Fruit fly (Drosophila melanogaster) whole organism, embryonic: ENCODE measurements around the gene CG6431.
A peak's percentile ranks its signal among the peaks of the same experiment; 100 is the strongest.

Source experiments
- ATbp ChIP-seq: fragments of 200-800 bp; sonication (Bioruptor generic); optimal IDR thresholded peaks from 2 replicates; lab custom pipeline; 2017; ENCODE audit warnings: missing biosample characterization, mild to moderate bottlenecking, missing genetic modification characterization, missing genetic modification reagents
- CG10274 ChIP-seq: fragments of 200-800 bp; sonication (Bioruptor generic); optimal IDR thresholded peaks from 3 replicates; lab custom pipeline; 2017; ENCODE audit warnings: missing biosample characterization, mild to moderate bottlenecking, missing genetic modification characterization
- CG10321 ChIP-seq: fragments of 200-800 bp; sonication (Bioruptor generic); IDR thresholded peaks from 2 replicates; pipeline ENCODE4 v1.3.6; 2022; ENCODE audit warnings: missing biosample characterization, missing genetic modification characterization
- CG11247 ChIP-seq: fragments of 200-800 bp; sonication (Bioruptor generic); IDR thresholded peaks from 2 replicates; pipeline ENCODE4 v1.3.6; 2022; ENCODE audit warnings: missing biosample characterization, missing genetic modification characterization
- CG11504 ChIP-seq: fragments of 200-800 bp; sonication (Bioruptor generic); optimal IDR thresholded peaks from 3 replicates; lab custom pipeline; 2019; ENCODE audit warnings: missing biosample characterization, mild to moderate bottlenecking, missing genetic modification characterization, moderate library complexity
- CG12104 ChIP-seq: fragments of 200-800 bp; sonication (Bioruptor generic); optimal IDR thresholded peaks from 3 replicates; lab custom pipeline; 2016; ENCODE audit warnings: missing biosample characterization, missing genetic modification characterization
- CG12155 ChIP-seq: fragments of 200-800 bp; sonication (Bioruptor generic); optimal IDR thresholded peaks from 3 replicates; lab custom pipeline; 2016; ENCODE audit warnings: missing biosample characterization, missing genetic modification characterization
- CG12391 ChIP-seq: fragments of 200-800 bp; sonication (Bioruptor generic); optimal IDR thresholded peaks from 3 replicates; lab custom pipeline; 2018; ENCODE audit warnings: missing biosample characterization, mild to moderate bottlenecking, missing genetic modification characterization, moderate library complexity
- CG14710 ChIP-seq: fragments of 200-800 bp; sonication (Bioruptor generic); optimal IDR thresholded peaks from 3 replicates; lab custom pipeline; 2019; ENCODE audit warnings: missing biosample characterization, mild to moderate bottlenecking, missing genetic modification characterization, moderate library complexity
- CG17359 ChIP-seq: fragments of 200-800 bp; sonication (Bioruptor generic); optimal IDR thresholded peaks from 3 replicates; lab custom pipeline; 2018; ENCODE audit warnings: missing biosample characterization, mild to moderate bottlenecking, missing genetic modification characterization, moderate library complexity
- CG18011 ChIP-seq: fragments of 200-800 bp; sonication (Bioruptor generic); optimal IDR thresholded peaks from 2 replicates; lab custom pipeline; 2017; ENCODE audit warnings: missing biosample characterization, missing genetic modification characterization, mild to moderate bottlenecking, moderate library complexity, missing genotype
- CG18599 ChIP-seq: fragments of 200-800 bp; sonication (Bioruptor generic); optimal IDR thresholded peaks from 3 replicates; lab custom pipeline; 2017; ENCODE audit warnings: missing biosample characterization, missing genetic modification characterization, mild to moderate bottlenecking, moderate library complexity, missing genetic modification reagents
- CG2712 ChIP-seq: fragments of 200-800 bp; optimal IDR thresholded peaks from 3 replicates; lab custom pipeline; 2019; ENCODE audit warnings: missing biosample characterization, mild to moderate bottlenecking, missing genetic modification characterization, moderate library complexity
- CG30403 ChIP-seq: fragments of 200-800 bp; sonication (Bioruptor generic); optimal IDR thresholded peaks from 3 replicates; lab custom pipeline; 2016; ENCODE audit warnings: missing biosample characterization, missing genetic modification characterization
- CG31365 ChIP-seq: fragments of 200-800 bp; sonication (Bioruptor generic); optimal IDR thresholded peaks from 2 replicates; lab custom pipeline; 2018; ENCODE audit warnings: missing biosample characterization, mild to moderate bottlenecking, missing genetic modification characterization
- CG34376 ChIP-seq: fragments of 200-800 bp; sonication (Bioruptor generic); optimal IDR thresholded peaks from 2 replicates; lab custom pipeline; 2018; ENCODE audit warnings: missing biosample characterization, mild to moderate bottlenecking, missing genetic modification characterization
- CG43689 ChIP-seq: fragments of 200-800 bp; sonication (Bioruptor generic); IDR thresholded peaks from 2 replicates; pipeline ENCODE4 v1.3.6; 2022; ENCODE audit warnings: missing biosample characterization, missing genetic modification characterization
- CG7556 ChIP-seq: fragments of 200-800 bp; sonication (Bioruptor generic); optimal IDR thresholded peaks from 2 replicates; lab custom pipeline; 2017; ENCODE audit warnings: missing biosample characterization, mild to moderate bottlenecking, missing genetic modification characterization
- CG7987 ChIP-seq: fragments of 200-800 bp; sonication (Bioruptor generic); optimal IDR thresholded peaks from 2 replicates; lab custom pipeline; 2018; ENCODE audit warnings: missing biosample characterization, mild to moderate bottlenecking, missing genetic modification characterization, moderate library complexity
- Dad ChIP-seq: fragments of 200-800 bp; sonication (Bioruptor generic); optimal IDR thresholded peaks from 3 replicates; lab custom pipeline; 2016; ENCODE audit warnings: missing biosample characterization, missing genetic modification characterization
- Dip2 ChIP-seq: fragments of 200-800 bp; sonication (Bioruptor generic); IDR thresholded peaks from 2 replicates; pipeline ENCODE4 v1.3.6; 2022; ENCODE audit warnings: missing biosample characterization, missing genetic modification characterization
- Doc2 ChIP-seq: fragments of 200-800 bp; sonication (Bioruptor generic); IDR thresholded peaks from 2 replicates; pipeline ENCODE4 v1.3.6; 2022; ENCODE audit warnings: missing biosample characterization, missing genetic modification characterization
- Dref ChIP-seq: fragments of 200-800 bp; sonication (Bioruptor generic); IDR thresholded peaks from 2 replicates; pipeline ENCODE4 v1.3.6; 2022; ENCODE audit warnings: missing biosample characterization, missing genetic modification characterization
- E2f1 ChIP-seq: fragments of 200-800 bp; sonication (Bioruptor generic); IDR thresholded peaks from 2 replicates; pipeline ENCODE4 v1.3.6; 2022; ENCODE audit warnings: missing biosample characterization, missing genetic modification characterization
- HLH54F ChIP-seq: fragments of 200-800 bp; sonication (Bioruptor generic); optimal IDR thresholded peaks from 3 replicates; lab custom pipeline; 2016; ENCODE audit warnings: missing biosample characterization, missing genetic modification characterization
- Hey ChIP-seq: fragments of 200-800 bp; sonication (Bioruptor generic); optimal IDR thresholded peaks from 3 replicates; lab custom pipeline; 2018; ENCODE audit warnings: missing biosample characterization, mild to moderate bottlenecking, missing genetic modification characterization
- Neu2 ChIP-seq: fragments of 200-800 bp; sonication (Bioruptor generic); optimal IDR thresholded peaks from 3 replicates; lab custom pipeline; 2016; ENCODE audit warnings: missing biosample characterization, missing genetic modification characterization, borderline replicate concordance
- Oaz ChIP-seq: fragments of 200-800 bp; sonication (Bioruptor generic); IDR thresholded peaks from 2 replicates; pipeline ENCODE4 v1.3.6; 2022; ENCODE audit warnings: missing biosample characterization, missing genetic modification characterization
- PHDP ChIP-seq: fragments of 200-800 bp; sonication (Bioruptor generic); optimal IDR thresholded peaks from 3 replicates; lab custom pipeline; 2018; ENCODE audit warnings: missing biosample characterization, mild to moderate bottlenecking, missing genetic modification characterization, moderate library complexity
- Stat92E ChIP-seq, 3 experiments: fragments of >200 bp in 2 of 3; fragments of 200-800 bp in 1 of 3; sonication (Bioruptor generic) in 1 of 3; optimal IDR thresholded peaks; 2 replicates each; lab custom pipeline; 2017 to 2019; ENCODE audit warnings: missing biosample characterization in 3 of 3, missing genetic modification characterization in 3 of 3, mild to moderate bottlenecking in 1 of 3, moderate library complexity in 1 of 3
- aop ChIP-seq: fragments of 200-800 bp; sonication (Bioruptor generic); IDR thresholded peaks from 2 replicates; pipeline ENCODE4 v1.3.6; 2022; ENCODE audit warnings: missing biosample characterization, missing genetic modification characterization
- chm ChIP-seq: fragments of 200-800 bp; sonication (Bioruptor generic); IDR thresholded peaks from 2 replicates; pipeline ENCODE4 v1.3.6; 2022; ENCODE audit warnings: missing biosample characterization, missing genetic modification characterization
- chn ChIP-seq: fragments of 200-800 bp; sonication (Bioruptor generic); optimal IDR thresholded peaks from 2 replicates; lab custom pipeline; 2016; ENCODE audit warnings: missing biosample characterization, missing genetic modification characterization
- da ChIP-seq: fragments of 200-800 bp; sonication (Bioruptor generic); optimal IDR thresholded peaks from 2 replicates; lab custom pipeline; 2016; ENCODE audit warnings: missing biosample characterization, missing genetic modification characterization
- dimm ChIP-seq: fragments of 200-800 bp; sonication (Bioruptor generic); IDR thresholded peaks from 2 replicates; pipeline ENCODE4 v1.3.6; 2022; ENCODE audit warnings: missing biosample characterization, missing genetic modification characterization
- fd64A ChIP-seq: fragments of 200-800 bp; sonication (Bioruptor generic); optimal IDR thresholded peaks from 3 replicates; lab custom pipeline; 2018; ENCODE audit warnings: missing biosample characterization, mild to moderate bottlenecking, missing genetic modification characterization
- fru ChIP-seq: fragments of >200 bp; optimal IDR thresholded peaks from 2 replicates; lab custom pipeline; 2017
- gce ChIP-seq: fragments of 200-800 bp; sonication (Bioruptor generic); IDR thresholded peaks from 3 replicates; pipeline ENCODE4 v1.3.6; 2022; ENCODE audit warnings: missing biosample characterization, missing genetic modification characterization
- lola ChIP-seq, 3 experiments: fragments of >200 bp in 2 of 3; fragments of 200-800 bp in 1 of 3; sonication (Bioruptor generic) in 1 of 3; optimal IDR thresholded peaks; 2 replicates each; lab custom pipeline; 2017 to 2019; ENCODE audit warnings: missing biosample characterization in 3 of 3, missing genetic modification characterization in 3 of 3, mild to moderate bottlenecking in 1 of 3, moderate library complexity in 1 of 3
- mam ChIP-seq: fragments of 200-800 bp; sonication (Bioruptor generic); optimal IDR thresholded peaks from 3 replicates; lab custom pipeline; 2016; ENCODE audit warnings: missing biosample characterization, missing genetic modification characterization
- nau ChIP-seq: fragments of 200-800 bp; sonication (Bioruptor generic); optimal IDR thresholded peaks from 3 replicates; lab custom pipeline; 2017; ENCODE audit warnings: missing biosample characterization, mild to moderate bottlenecking, missing genetic modification characterization, missing genetic modification reagents
- p53 ChIP-seq: fragments of 200-800 bp; sonication (Bioruptor generic); optimal IDR thresholded peaks from 2 replicates; lab custom pipeline; 2016; ENCODE audit warnings: missing biosample characterization, missing genetic modification characterization
- peb ChIP-seq: fragments of 200-800 bp; sonication (Bioruptor generic); IDR thresholded peaks from 2 replicates; pipeline ENCODE4 v1.3.6; 2022; ENCODE audit warnings: missing biosample characterization, missing genetic modification characterization
- seq ChIP-seq: fragments of 200-800 bp; sonication (Bioruptor generic); IDR thresholded peaks from 2 replicates; pipeline ENCODE4 v1.3.6; 2022; ENCODE audit warnings: missing biosample characterization, missing genetic modification characterization
- so ChIP-seq: fragments of 200-800 bp; sonication (Bioruptor generic); IDR thresholded peaks from 3 replicates; pipeline ENCODE4 v1.3.6; 2022; ENCODE audit warnings: missing biosample characterization, missing genetic modification characterization
- sob ChIP-seq: fragments of 200-800 bp; sonication (Bioruptor generic); IDR thresholded peaks from 2 replicates; pipeline ENCODE4 v1.3.6; 2022; ENCODE audit warnings: missing biosample characterization, missing genetic modification characterization
- stc ChIP-seq: fragments of 200-800 bp; sonication (Bioruptor generic); IDR thresholded peaks from 2 replicates; pipeline ENCODE4 v1.3.6; 2022; ENCODE audit warnings: missing biosample characterization, missing genetic modification characterization
- tgo ChIP-seq: fragments of 200-800 bp; sonication (Bioruptor generic); IDR thresholded peaks from 3 replicates; pipeline ENCODE4 v1.3.6; 2022; ENCODE audit warnings: missing biosample characterization, missing genetic modification characterization
- tio ChIP-seq: fragments of 200-800 bp; sonication (Bioruptor generic); optimal IDR thresholded peaks from 2 replicates; lab custom pipeline; 2017; ENCODE audit warnings: missing biosample characterization, missing genetic modification characterization, inconsistent platforms
- toy ChIP-seq: fragments of 200-800 bp; sonication (Bioruptor generic); IDR thresholded peaks from 2 replicates; pipeline ENCODE4 v1.3.6; 2022; ENCODE audit warnings: missing biosample characterization, missing genetic modification characterization

Gene CG6431

DNA sequence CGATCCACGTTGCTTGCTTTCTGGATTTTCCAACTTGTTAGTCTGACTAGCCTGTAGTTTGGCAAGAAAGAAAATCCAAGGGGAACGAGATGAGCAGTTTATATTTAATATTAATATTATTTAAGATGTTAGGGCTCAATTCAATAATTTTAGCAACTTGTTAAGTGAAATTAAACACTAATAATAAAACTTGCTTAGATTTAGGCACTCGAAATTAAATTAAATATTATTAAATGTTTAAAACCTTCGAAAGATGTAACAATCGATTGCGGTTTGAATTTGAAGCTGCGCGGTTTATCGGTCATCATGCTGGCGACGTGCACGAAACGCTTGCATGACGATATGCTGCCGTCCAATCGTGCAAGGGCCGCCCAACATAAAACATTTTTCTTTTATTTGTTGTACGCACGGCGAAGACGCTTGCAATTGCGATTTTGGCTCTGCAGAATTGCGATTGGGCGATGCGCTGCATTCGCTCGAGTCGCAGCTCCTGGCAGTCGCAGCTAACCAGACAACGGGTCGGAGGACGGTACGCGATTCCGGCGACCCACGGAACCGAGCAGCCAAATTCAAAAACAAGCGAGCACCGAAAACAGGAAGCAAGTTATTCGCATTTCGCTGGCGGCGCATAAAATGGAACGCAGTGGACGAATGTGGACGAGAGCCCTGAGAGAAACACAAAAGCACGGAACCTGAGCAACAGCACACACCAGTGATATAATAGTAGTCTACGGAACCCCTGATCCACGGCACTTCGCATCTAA is 13.2 kb downstream of the CG6431 start, which contains the start of the genes Vha16-5 and CG12299 (continued):
- TF ChIP-seq chn (GFP tag; lab: Kevin White, UChicago), result peak; percentile 93
- TF ChIP-seq Doc2 (GFP tag; lab: Robert Waterston, UW), result peak; percentile 72; the same call in 1 of the 2 replicates
- TF ChIP-seq CG12155 (GFP tag; lab: Kevin White, UChicago), result peak; percentile 81
- no peak for TF ChIP-seq nau (GFP tag; lab: Kevin White, UChicago)
- peak; percentile 83 for TF ChIP-seq CG18011 (GFP tag; lab: Kevin White, UChicago)
- TF ChIP-seq fru (lab: Kevin White, UChicago), result no peak
- no peak for TF ChIP-seq Stat92E (GFP tag; optimal IDR thresholded peaks at IDR 0.05; lab: Kevin White, UChicago)
- TF ChIP-seq CG30403, result peak; percentile 93
- peak; percentile 44 for TF ChIP-seq CG12104 (GFP tag; lab: Kevin White, UChicago)
- TF ChIP-seq p53, result peak; percentile 68
- peak; percentile 34; the same call in 1 of the 2 replicates for TF ChIP-seq seq (GFP tag; lab: Robert Waterston, UW)
- TF ChIP-seq CG31365, result no peak
- peak; percentile 68; the same call in 1 of the 2 replicates for TF ChIP-seq stc
- TF ChIP-seq CG10321 (GFP tag; lab: Robert Waterston, UW), result peak; percentile 44; the same call in 1 of the 2 replicates
- TF ChIP-seq tgo (GFP tag; lab: Robert Waterston, UW), result peak; percentile 85
- TF ChIP-seq CG7556 (GFP tag; lab: Kevin White, UChicago), result peak; percentile 51
- TF ChIP-seq CG12391 (tag; lab: Kevin White, UChicago), result peak; percentile 83
- TF ChIP-seq CG2712, result peak; percentile 81
- no peak for TF ChIP-seq CG18599 (GFP tag; lab: Kevin White, UChicago)
- TF ChIP-seq CG17359 (tag; lab: Kevin White, UChicago), result peak; percentile 79
- TF ChIP-seq mam (GFP tag; lab: Kevin White, UChicago), result peak; percentile 74
- peak; percentile 61 for TF ChIP-seq da
- no peak for TF ChIP-seq gce (GFP tag; lab: Robert Waterston, UW)
- TF ChIP-seq peb (GFP tag; lab: Robert Waterston, UW), result peak; percentile 82
- no peak for TF ChIP-seq ATbp (GFP tag; lab: Kevin White, UChicago)
- no peak for TF ChIP-seq Hey (tag; lab: Kevin White, UChicago)
- no peak for TF ChIP-seq Dip2
- peak; percentile 74 for TF ChIP-seq Dref (GFP tag; lab: Robert Waterston, UW)

DNA sequence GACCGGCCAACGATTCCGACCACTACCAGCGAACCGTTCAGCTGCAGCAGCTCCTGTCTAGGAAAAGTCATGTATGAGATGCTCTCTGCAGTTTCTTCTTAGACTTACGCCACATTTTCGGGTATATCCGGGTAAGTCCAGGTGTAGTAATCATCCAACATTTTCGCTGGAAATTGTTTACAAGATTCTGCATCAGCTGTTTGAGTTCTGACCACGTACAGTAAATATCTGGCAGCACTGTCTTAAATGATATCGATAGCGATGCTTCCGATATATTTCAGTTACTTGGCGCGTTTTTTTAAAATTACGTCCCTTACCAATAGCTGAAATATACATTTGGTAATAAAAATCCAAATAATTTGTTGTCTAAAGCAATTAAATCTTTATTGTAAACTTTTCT is 19.7 kb downstream of the CG6431 start, which contains the start of gene CG6729:
TSS of gene CG6729 (minus strand) at position 222 of the 400 bp plus-strand sequence.
- TF ChIP-seq PHDP (tag; lab: Kevin White, UChicago) (no peak), CG14710 (tag; lab: Kevin White, UChicago) (peak; percentile 41), CG11247 (GFP tag; lab: Robert Waterston, UW) (no peak), Neu2 (no peak), Dad (GFP tag; lab: Kevin White, UChicago) (no peak), E2f1 (GFP tag; lab: Robert Waterston, UW) (no peak), CG7987 (no peak), HLH54F (GFP tag; lab: Kevin White, UChicago) (no peak), Dip2 (no peak), so (GFP tag; lab: Robert Waterston, UW) (no peak), fd64A (GFP tag; lab: Kevin White, UChicago) (no peak), aop (GFP tag; lab: Robert Waterston, UW) (no peak), CG10274 (no peak), CG43689 (GFP tag; lab: Robert Waterston, UW) (no peak), dimm (GFP tag; lab: Robert Waterston, UW) (no peak), CG34376 (no peak), toy (no peak), sob (GFP tag; lab: Robert Waterston, UW) (no peak), lola (GFP tag; optimal IDR thresholded peaks at IDR 0.05; lab: Kevin White, UChicago) (no peak), tio (GFP tag; lab: Kevin White, UChicago) (no peak), chm (GFP tag; lab: Robert Waterston, UW) (no peak), CG12155 (GFP tag; lab: Kevin White, UChicago) (no peak), CG11504 (tag; lab: Kevin White, UChicago) (no peak), Oaz (GFP tag; lab: Robert Waterston, UW) (no peak)
